Worm (Caenorhabditis elegans) whole organism, L4 larva: Measurements from ENCODE around the gene kcc-2.

Experiments
- F10B5.3 ChIP-seq: sonication (generic microtip); optimal IDR thresholded peaks from 2 replicates; lab custom pipeline; 2016; ENCODE audit warnings: mild to moderate bottlenecking, missing genetic modification characterization, missing compliant biosample characterization
- ama-1 ChIP-seq: fragments of 150-350 bp; optimal IDR thresholded peaks from 2 replicates; lab custom pipeline; 2014; ENCODE audit warnings: inconsistent platforms, mixed read lengths
- gei-8 ChIP-seq: fragments of 200-800 bp; sonication (Bioruptor generic); optimal IDR thresholded peaks from 2 replicates; lab custom pipeline; 2018; ENCODE audit warnings: mild to moderate bottlenecking, missing genetic modification characterization, missing compliant biosample characterization
- lin-13 ChIP-seq: fragments of 150-350 bp; optimal IDR thresholded peaks from 2 replicates; lab custom pipeline; 2014; ENCODE audit warnings: missing biosample characterization, missing genetic modification reagents, missing genetic modification characterization
- lsy-2 ChIP-seq, 2 experiments: fragments of 150-350 bp in 1 of 2; sonication (generic microtip) in 1 of 2; optimal IDR thresholded peaks; 2 replicates each; lab custom pipeline; 2014 to 2017; ENCODE audit warnings: missing biosample characterization in 2 of 2, missing genetic modification characterization in 2 of 2
- mdl-1 ChIP-seq, 2 experiments: fragments of 150-350 bp in 1 of 2; sonication (generic microtip) in 1 of 2; optimal IDR thresholded peaks; 2 replicates each; lab custom pipeline; 2014 to 2017; ENCODE audit warnings: missing biosample characterization in 2 of 2, missing genetic modification characterization in 2 of 2
- nhr-10 ChIP-seq: fragments of 150-350 bp; optimal IDR thresholded peaks from 2 replicates; lab custom pipeline; 2014; ENCODE audit warnings: missing biosample characterization, missing genetic modification characterization
- nhr-11 ChIP-seq: fragments of 150-350 bp; optimal IDR thresholded peaks from 2 replicates; lab custom pipeline; 2014; ENCODE audit warnings: missing biosample characterization, missing genetic modification characterization
- nhr-237 ChIP-seq: sonication (generic microtip); optimal IDR thresholded peaks from 2 replicates; lab custom pipeline; 2017; ENCODE audit warnings: missing biosample characterization, missing genetic modification characterization
- ztf-11 ChIP-seq: fragments of 150-350 bp; optimal IDR thresholded peaks from 2 replicates; lab custom pipeline; 2014; ENCODE audit warnings: missing biosample characterization, missing genetic modification characterization

DNA sequence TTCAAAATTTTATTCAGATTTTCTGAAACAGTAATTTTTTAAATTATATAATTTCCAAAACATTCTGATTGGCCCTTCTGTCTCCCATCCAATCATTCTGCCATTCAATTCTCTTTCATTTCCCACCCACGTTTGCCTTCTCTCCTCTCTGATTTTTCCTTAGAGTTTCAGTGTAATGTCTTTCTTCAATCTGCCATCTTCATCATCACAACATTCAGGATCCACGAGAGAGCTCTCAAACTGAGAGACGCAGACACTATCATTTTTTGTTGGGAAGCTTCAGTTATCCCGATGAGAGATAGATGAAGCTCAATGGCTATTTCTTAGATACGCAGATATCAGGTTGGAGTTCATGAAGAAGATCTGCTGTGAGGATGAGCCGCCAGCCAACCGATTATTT is 26.9 kb upstream of the kcc-2 start:
- no peak for TF ChIP-seq lin-13
- no peak for TF ChIP-seq ztf-11 (tag; lab: Kevin White, UChicago)
- no peak for TF ChIP-seq mdl-1 (tag; optimal IDR thresholded peaks at IDR 0.05; lab: Kevin White, UChicago)
- no peak for TF ChIP-seq gei-8 (GFP tag; lab: Kevin White, UChicago)
- TF ChIP-seq nhr-10 (tag; lab: Kevin White, UChicago): no peak
- TF ChIP-seq F10B5.3 (tag; lab: Kevin White, UChicago): no peak
- no peak for TF ChIP-seq nhr-237
- TF ChIP-seq nhr-11 (tag; lab: Kevin White, UChicago): no peak
- no peak for TF ChIP-seq ama-1 (lab: Kevin White, UChicago)
- no peak for TF ChIP-seq lsy-2 (tag; optimal IDR thresholded peaks at IDR 0.05; lab: Kevin White, UChicago)
